Fruit fly (Drosophila melanogaster) whole organism, embryonic: ENCODE measurements around the gene drm.

ENCODE experiments used
- Abd-B ChIP-seq: fragments of 200-800 bp; sonication (Bioruptor generic); optimal IDR thresholded peaks from 2 replicates; lab custom pipeline; 2018; ENCODE audit warnings: missing biosample characterization, mild to moderate bottlenecking, missing genetic modification characterization, moderate library complexity
- CG10979 ChIP-seq: fragments of 200-800 bp; sonication (Bioruptor generic); optimal IDR thresholded peaks from 2 replicates; lab custom pipeline; 2018; ENCODE audit warnings: missing biosample characterization, mild to moderate bottlenecking, missing genetic modification characterization, moderate library complexity
- CG12155 ChIP-seq: fragments of 200-800 bp; sonication (Bioruptor generic); optimal IDR thresholded peaks from 3 replicates; lab custom pipeline; 2016; ENCODE audit warnings: missing biosample characterization, missing genetic modification characterization
- CG12391 ChIP-seq: fragments of 200-800 bp; sonication (Bioruptor generic); optimal IDR thresholded peaks from 3 replicates; lab custom pipeline; 2018; ENCODE audit warnings: missing biosample characterization, mild to moderate bottlenecking, missing genetic modification characterization, moderate library complexity
- CG12744 ChIP-seq: fragments of 200-800 bp; sonication (Bioruptor generic); optimal IDR thresholded peaks from 2 replicates; lab custom pipeline; 2016; ENCODE audit warnings: missing biosample characterization, missing genetic modification characterization
- CG13296 ChIP-seq: fragments of 200-800 bp; sonication (Bioruptor generic); optimal IDR thresholded peaks from 3 replicates; lab custom pipeline; 2018; ENCODE audit warnings: missing biosample characterization, mild to moderate bottlenecking, missing genetic modification characterization
- CG13624 ChIP-seq: fragments of 200-800 bp; sonication (Bioruptor generic); optimal IDR thresholded peaks from 2 replicates; lab custom pipeline; 2016; ENCODE audit warnings: missing biosample characterization, missing genetic modification characterization
- CG15011 ChIP-seq: fragments of 200-800 bp; sonication (Bioruptor generic); optimal IDR thresholded peaks from 3 replicates; lab custom pipeline; 2018; ENCODE audit warnings: missing biosample characterization, mild to moderate bottlenecking, missing genetic modification characterization
- CG15269 ChIP-seq: fragments of 200-800 bp; sonication (Bioruptor generic); optimal IDR thresholded peaks from 2 replicates; lab custom pipeline; 2018; ENCODE audit warnings: missing biosample characterization, mild to moderate bottlenecking, missing genetic modification characterization, moderate library complexity
- CG15601 ChIP-seq: fragments of 200-800 bp; sonication (Bioruptor generic); optimal IDR thresholded peaks from 3 replicates; lab custom pipeline; 2019; ENCODE audit warnings: missing biosample characterization, mild to moderate bottlenecking, missing genetic modification characterization, moderate library complexity
- CG16813 ChIP-seq: fragments of 200-800 bp; sonication (Bioruptor generic); IDR thresholded peaks from 3 replicates; pipeline ENCODE4 v1.3.6; 2022; ENCODE audit warnings: missing biosample characterization, missing genetic modification characterization; ENCODE audit not compliant: partially characterized antibody
- CG17359 ChIP-seq: fragments of 200-800 bp; sonication (Bioruptor generic); optimal IDR thresholded peaks from 3 replicates; lab custom pipeline; 2018; ENCODE audit warnings: missing biosample characterization, mild to moderate bottlenecking, missing genetic modification characterization, moderate library complexity
- CG17361 ChIP-seq: fragments of 200-800 bp; sonication (Bioruptor generic); IDR thresholded peaks from 3 replicates; pipeline ENCODE4 v1.3.6; 2022; ENCODE audit warnings: missing biosample characterization, missing genetic modification characterization
- CG17612 ChIP-seq: fragments of 200-800 bp; sonication (Bioruptor generic); IDR thresholded peaks from 2 replicates; pipeline ENCODE4 v1.3.6; 2022; ENCODE audit warnings: missing biosample characterization, missing genetic modification characterization
- CG1792 ChIP-seq: fragments of 200-800 bp; sonication (Bioruptor generic); optimal IDR thresholded peaks from 2 replicates; lab custom pipeline; 2016; ENCODE audit warnings: missing biosample characterization, missing genetic modification characterization
- CG18764 ChIP-seq: fragments of 200-800 bp; sonication (Bioruptor generic); optimal IDR thresholded peaks from 3 replicates; lab custom pipeline; 2016; ENCODE audit warnings: missing biosample characterization, missing genetic modification characterization
- CG2116 ChIP-seq: fragments of 200-800 bp; sonication (Bioruptor generic); optimal IDR thresholded peaks from 3 replicates; lab custom pipeline; 2018; ENCODE audit warnings: missing biosample characterization, mild to moderate bottlenecking, missing genetic modification characterization
- CG30431 ChIP-seq: fragments of 200-800 bp; sonication (Bioruptor generic); optimal IDR thresholded peaks from 2 replicates; lab custom pipeline; 2017; ENCODE audit warnings: missing biosample characterization, missing genetic modification characterization
- CG3407 ChIP-seq: fragments of 200-800 bp; sonication (Bioruptor generic); optimal IDR thresholded peaks from 2 replicates; lab custom pipeline; 2018; ENCODE audit warnings: missing biosample characterization, mild to moderate bottlenecking, missing genetic modification characterization
- CG3995 ChIP-seq: fragments of 200-800 bp; sonication (Bioruptor generic); optimal IDR thresholded peaks from 3 replicates; lab custom pipeline; 2016; ENCODE audit warnings: missing biosample characterization, missing genetic modification characterization
- CG5180 ChIP-seq: fragments of 200-800 bp; sonication (Bioruptor generic); optimal IDR thresholded peaks from 3 replicates; lab custom pipeline; 2017; ENCODE audit warnings: missing biosample characterization, missing genetic modification characterization, mild to moderate bottlenecking, moderate library complexity, missing genetic modification reagents
- CG5953 ChIP-seq: fragments of 200-800 bp; sonication (Bioruptor generic); IDR thresholded peaks from 2 replicates; pipeline ENCODE4 v1.3.6; 2022; ENCODE audit warnings: missing biosample characterization, missing genetic modification characterization
- CG7928 ChIP-seq: fragments of 200-800 bp; sonication (Bioruptor generic); optimal IDR thresholded peaks from 2 replicates; lab custom pipeline; 2017; ENCODE audit warnings: missing biosample characterization, mild to moderate bottlenecking, missing genetic modification characterization
- CG8281 ChIP-seq: fragments of 200-800 bp; sonication (Bioruptor generic); optimal IDR thresholded peaks from 2 replicates; lab custom pipeline; 2018; ENCODE audit warnings: missing biosample characterization, mild to moderate bottlenecking, missing genetic modification characterization, moderate library complexity
- CG8359 ChIP-seq: fragments of 200-800 bp; sonication (Bioruptor generic); optimal IDR thresholded peaks from 2 replicates; lab custom pipeline; 2017; ENCODE audit warnings: missing biosample characterization, mild to moderate bottlenecking, missing genetic modification characterization, borderline replicate concordance
- CG8924 ChIP-seq: fragments of 200-800 bp; optimal IDR thresholded peaks from 3 replicates; lab custom pipeline; 2019; ENCODE audit warnings: missing biosample characterization, mild to moderate bottlenecking, missing genetic modification characterization, moderate library complexity
- CG9797 ChIP-seq: fragments of 200-800 bp; sonication (Bioruptor generic); optimal IDR thresholded peaks from 3 replicates; lab custom pipeline; 2018; ENCODE audit warnings: missing biosample characterization, mild to moderate bottlenecking, missing genetic modification characterization
- Fer1 ChIP-seq: fragments of 200-800 bp; sonication (Bioruptor generic); optimal IDR thresholded peaks from 2 replicates; lab custom pipeline; 2017; ENCODE audit warnings: missing biosample characterization, mild to moderate bottlenecking, missing genetic modification characterization
- Fer3 ChIP-seq: fragments of 200-800 bp; sonication (Bioruptor generic); optimal IDR thresholded peaks from 2 replicates; lab custom pipeline; 2018; ENCODE audit warnings: missing biosample characterization, mild to moderate bottlenecking, missing genetic modification characterization, moderate library complexity
- Hr3 ChIP-seq: fragments of 200-800 bp; sonication (Bioruptor generic); optimal IDR thresholded peaks from 3 replicates; lab custom pipeline; 2016; ENCODE audit warnings: missing biosample characterization, missing genetic modification characterization
- Hr78 ChIP-seq, 2 experiments: fragments of 200-800 bp in 1 of 2; fragments of >200 bp in 1 of 2; sonication (Bioruptor generic) in 1 of 2; optimal IDR thresholded peaks; 2 replicates each; lab custom pipeline; 2017 to 2019; ENCODE audit warnings: missing biosample characterization in 2 of 2, missing genetic modification characterization in 2 of 2, mild to moderate bottlenecking in 1 of 2, moderate library complexity in 1 of 2
- Mrtf ChIP-seq: fragments of 200-800 bp; sonication (Bioruptor generic); IDR thresholded peaks from 3 replicates; pipeline ENCODE4 v1.3.6; 2022; ENCODE audit warnings: missing biosample characterization, missing genetic modification characterization
- Oli ChIP-seq: fragments of 200-800 bp; sonication (Bioruptor generic); optimal IDR thresholded peaks from 2 replicates; lab custom pipeline; 2018; ENCODE audit warnings: missing biosample characterization, mild to moderate bottlenecking, missing genetic modification characterization, moderate library complexity
- Ptx1 ChIP-seq: fragments of 200-800 bp; sonication (Bioruptor generic); IDR thresholded peaks from 2 replicates; pipeline ENCODE4 v1.3.6; 2022; ENCODE audit warnings: missing biosample characterization, missing genetic modification characterization
- Side ChIP-seq: fragments of 200-800 bp; sonication (Bioruptor generic); optimal IDR thresholded peaks from 2 replicates; lab custom pipeline; 2016; ENCODE audit warnings: missing biosample characterization, missing genetic modification characterization
- Sin3A ChIP-seq: fragments of >200 bp; optimal IDR thresholded peaks from 2 replicates; lab custom pipeline; 2018
- Sox100B ChIP-seq: fragments of 200-800 bp; sonication (Bioruptor generic); optimal IDR thresholded peaks from 3 replicates; lab custom pipeline; 2018; ENCODE audit warnings: missing biosample characterization, mild to moderate bottlenecking, missing genetic modification characterization
- Stat92E ChIP-seq, 3 experiments: fragments of >200 bp in 2 of 3; fragments of 200-800 bp in 1 of 3; sonication (Bioruptor generic) in 1 of 3; optimal IDR thresholded peaks; 2 replicates each; lab custom pipeline; 2017 to 2019; ENCODE audit warnings: missing biosample characterization in 3 of 3, missing genetic modification characterization in 3 of 3, mild to moderate bottlenecking in 1 of 3, moderate library complexity in 1 of 3
- ab ChIP-seq: fragments of 200-800 bp; sonication (Bioruptor generic); optimal IDR thresholded peaks from 2 replicates; lab custom pipeline; 2016; ENCODE audit warnings: missing biosample characterization, missing genetic modification characterization
- dimm ChIP-seq: fragments of 200-800 bp; sonication (Bioruptor generic); IDR thresholded peaks from 2 replicates; pipeline ENCODE4 v1.3.6; 2022; ENCODE audit warnings: missing biosample characterization, missing genetic modification characterization
- lab ChIP-seq: fragments of 200-800 bp; sonication (Bioruptor generic); optimal IDR thresholded peaks from 3 replicates; lab custom pipeline; 2017; ENCODE audit warnings: missing biosample characterization, missing genetic modification characterization, mild to moderate bottlenecking, moderate library complexity, missing genetic modification reagents
- nerfin-1 ChIP-seq: fragments of 200-800 bp; sonication (Bioruptor generic); optimal IDR thresholded peaks from 3 replicates; lab custom pipeline; 2019; ENCODE audit warnings: missing biosample characterization, mild to moderate bottlenecking, missing genetic modification characterization, moderate library complexity
- oc ChIP-seq: fragments of 200-800 bp; sonication (Bioruptor generic); optimal IDR thresholded peaks from 2 replicates; lab custom pipeline; 2018; ENCODE audit warnings: missing biosample characterization, mild to moderate bottlenecking, missing genetic modification characterization, moderate library complexity
- pita ChIP-seq: fragments of 200-800 bp; sonication (Bioruptor generic); optimal IDR thresholded peaks from 2 replicates; lab custom pipeline; 2017; ENCODE audit warnings: missing biosample characterization, mild to moderate bottlenecking, missing genetic modification characterization
- psq ChIP-seq: fragments of 200-800 bp; sonication (Bioruptor generic); optimal IDR thresholded peaks from 2 replicates; lab custom pipeline; 2017; ENCODE audit warnings: missing biosample characterization, missing genetic modification characterization
- repo ChIP-seq: fragments of 200-800 bp; sonication (Bioruptor generic); optimal IDR thresholded peaks from 2 replicates; lab custom pipeline; 2016; ENCODE audit warnings: missing biosample characterization, missing genetic modification characterization
- sob ChIP-seq: fragments of 200-800 bp; sonication (Bioruptor generic); IDR thresholded peaks from 2 replicates; pipeline ENCODE4 v1.3.6; 2022; ENCODE audit warnings: missing biosample characterization, missing genetic modification characterization
- sqz ChIP-seq: fragments of 200-800 bp; sonication (Bioruptor generic); optimal IDR thresholded peaks from 3 replicates; lab custom pipeline; 2018; ENCODE audit warnings: missing biosample characterization, mild to moderate bottlenecking, missing genetic modification characterization
- tx ChIP-seq: fragments of 200-800 bp; sonication (Bioruptor generic); optimal IDR thresholded peaks from 2 replicates; lab custom pipeline; 2016; ENCODE audit warnings: missing biosample characterization, missing genetic modification characterization
- unc-4 ChIP-seq: fragments of 200-800 bp; sonication (Bioruptor generic); IDR thresholded peaks from 2 replicates; pipeline ENCODE4 v1.3.6; 2022; ENCODE audit warnings: missing biosample characterization, missing genetic modification characterization; ENCODE audit not compliant: partially characterized antibody
- vvl ChIP-seq: fragments of 200-800 bp; sonication (Bioruptor generic); IDR thresholded peaks from 2 replicates; pipeline ENCODE4 v1.3.6; 2022; ENCODE audit warnings: missing biosample characterization, missing genetic modification characterization

Gene drm

dm6 chr2L:3569892-3570291 is 30.8 kb downstream of the drm start (continued):
- TF ChIP-seq CG5180 (GFP tag; lab: Kevin White, UChicago) (no peak), oc (no peak), CG12155 (no peak), CG3407 (GFP tag; lab: Kevin White, UChicago) (no peak), CG10979 (tag; lab: Kevin White, UChicago) (peak; percentile 67), CG8359 (GFP tag; lab: Kevin White, UChicago) (no peak), lab (GFP tag; lab: Kevin White, UChicago) (peak; percentile 5), CG17361 (GFP tag; lab: Robert Waterston, UW) (no peak), tx (no peak), Stat92E (GFP tag; optimal IDR thresholded peaks at IDR 0.05; lab: Kevin White, UChicago) (no peak), vvl (GFP tag; lab: Robert Waterston, UW) (no peak), Fer1 (no peak), ab (GFP tag; lab: Kevin White, UChicago) (no peak), Oli (tag; lab: Kevin White, UChicago) (peak; percentile 21), CG8924 (tag; lab: Kevin White, UChicago) (peak; percentile 44), CG30431 (no peak), repo (no peak), Hr78 (GFP tag; optimal IDR thresholded peaks at IDR 0.05; lab: Kevin White, UChicago) (no peak), pita (no peak), Side (no peak), CG12744 (GFP tag; lab: Kevin White, UChicago) (no peak), CG2116 (GFP tag; lab: Kevin White, UChicago) (no peak), CG15601 (tag; lab: Kevin White, UChicago) (no peak), Mrtf (GFP tag; lab: Robert Waterston, UW) (no peak), Abd-B (peak; percentile 39), CG16813 (GFP tag; lab: Robert Waterston, UW) (no peak), CG3995 (GFP tag; lab: Kevin White, UChicago) (no peak), Sin3A (lab: Kevin White, UChicago) (no peak), CG12391 (tag; lab: Kevin White, UChicago) (peak; percentile 16), CG5953 (no peak), CG9797 (GFP tag; lab: Kevin White, UChicago) (no peak), CG1792 (GFP tag; lab: Kevin White, UChicago) (no peak), Hr3 (GFP tag; lab: Kevin White, UChicago) (no peak), Ptx1 (GFP tag; lab: Robert Waterston, UW) (peak; percentile 53), CG17359 (tag; lab: Kevin White, UChicago) (peak; percentile 26), CG15269 (tag; lab: Kevin White, UChicago) (peak; percentile 45), sob (GFP tag; lab: Robert Waterston, UW) (peak; percentile 61; the same call in 1 of the 2 replicates), CG18764 (GFP tag; lab: Kevin White, UChicago) (no peak), CG8281 (tag; lab: Kevin White, UChicago) (no peak), unc-4 (GFP tag; lab: Robert Waterston, UW) (no peak), Fer3 (tag; lab: Kevin White, UChicago) (no peak), CG7928 (GFP tag; lab: Kevin White, UChicago) (no peak), CG17612 (GFP tag; lab: Robert Waterston, UW) (no peak), CG15011 (GFP tag; lab: Kevin White, UChicago) (no peak), dimm (GFP tag; lab: Robert Waterston, UW) (no peak), psq (GFP tag; lab: Kevin White, UChicago) (no peak), CG13296 (no peak), CG13624 (GFP tag; lab: Kevin White, UChicago) (no peak), nerfin-1 (tag; lab: Kevin White, UChicago) (no peak), sqz (GFP tag; lab: Kevin White, UChicago) (no peak), Sox100B (GFP tag; lab: Kevin White, UChicago) (peak; percentile 51)
